Worm (Caenorhabditis elegans): ENCODE measurements around the gene ZC239.16.

ce11 chrII:3209251-3209650 is 15.9 kb downstream of the ZC239.16 start, which contains the start of gene ZC239.6:
- TF ChIP-seq him-1 (tag; optimal IDR thresholded peaks at IDR 0.05) (no peak), W03F9.2 (tag; optimal IDR thresholded peaks at IDR 0.05) (no peak)

Measured in whole organism, L4/young adult.